Fruit fly (Drosophila melanogaster): ENCODE measurements around the gene CG42750.

CG42750 gene

DNA sequence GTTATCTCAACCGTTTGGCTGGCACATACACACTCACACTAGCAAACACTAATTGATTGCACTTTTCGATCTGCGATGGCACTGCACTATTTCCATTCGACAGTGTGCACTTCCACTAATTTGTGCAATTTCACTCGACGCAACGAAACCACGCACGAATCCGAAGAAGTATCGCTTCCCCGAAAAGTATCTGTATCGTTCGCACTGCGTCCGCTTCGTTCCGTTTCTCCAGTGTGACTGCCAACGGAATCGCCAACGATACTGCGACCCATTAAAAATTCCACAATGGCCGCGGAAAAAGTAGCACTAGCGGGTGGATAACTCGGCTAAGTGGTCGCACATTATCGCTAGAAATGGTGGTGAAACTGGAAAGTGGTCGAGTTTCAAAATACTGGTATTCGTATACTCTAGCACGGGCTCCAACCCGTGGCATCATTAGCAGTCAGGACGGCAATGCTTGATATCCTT lies 123.4 kb downstream of the CG42750 start, which contains the start of gene Socs36E (continued):
- TF ChIP-seq H15 (GFP tag; IDR thresholded peaks at IDR 0.05) (no peak; the same call in 2 of the 3 replicates), rib (GFP tag; IDR thresholded peaks at IDR 0.05) (no peak), CG14667 (GFP tag; IDR thresholded peaks at IDR 0.05) (no peak), CG2875 (GFP tag; optimal IDR thresholded peaks at IDR 0.05) (no peak), bcd (GFP tag; optimal IDR thresholded peaks at IDR 0.05) (peak; percentile 9), CG10274 (GFP tag; optimal IDR thresholded peaks at IDR 0.05) (no peak), HLH4C (GFP tag; IDR thresholded peaks at IDR 0.05; ENCODE audit: partially characterized antibody) (peak; percentile 53; the same call in 2 of the 3 replicates), sd (tag; optimal IDR thresholded peaks at IDR 0.05) (peak; percentile 97), tna (GFP tag; IDR thresholded peaks at IDR 0.05; ENCODE audit: partially characterized antibody) (peak; percentile 63; the same call in 1 of the 2 replicates), CTCF (GFP tag; optimal IDR thresholded peaks at IDR 0.05) (peak; percentile 81), D (optimal IDR thresholded peaks at IDR 0.05) (no peak), D (GFP tag; optimal IDR thresholded peaks at IDR 0.05) (no peak), CG9215 (GFP tag; IDR thresholded peaks at IDR 0.05) (no peak), E2f1 (GFP tag; IDR thresholded peaks at IDR 0.05) (no peak), kni (GFP tag; optimal IDR thresholded peaks at IDR 0.05) (peak; percentile 37), btn (GFP tag; optimal IDR thresholded peaks at IDR 0.05) (no peak), chm (GFP tag; IDR thresholded peaks at IDR 0.05) (peak; percentile 90), Ssrp (tag; optimal IDR thresholded peaks at IDR 0.05) (no peak), CG9876 (GFP tag; optimal IDR thresholded peaks at IDR 0.05) (peak; percentile 13), NK7.1 (GFP tag; optimal IDR thresholded peaks at IDR 0.05) (no peak), cad (GFP tag; optimal IDR thresholded peaks at IDR 0.05) (no peak), Scr (GFP tag; IDR thresholded peaks at IDR 0.05; ENCODE audit: partially characterized antibody) (peak; percentile 58), dimm (GFP tag; IDR thresholded peaks at IDR 0.05) (no peak), NfI (GFP tag; optimal IDR thresholded peaks at IDR 0.05) (peak; percentile 37), ash1 (GFP tag; optimal IDR thresholded peaks at IDR 0.05) (peak; percentile 50), CG30020 (tag; optimal IDR thresholded peaks at IDR 0.05) (no peak), fd96Cb (tag; optimal IDR thresholded peaks at IDR 0.05) (no peak), CG3838 (GFP tag; optimal IDR thresholded peaks at IDR 0.05) (no peak), CG12769 (tag; optimal IDR thresholded peaks at IDR 0.05) (peak; percentile 91), yki (optimal IDR thresholded peaks at IDR 0.05) (peak; percentile 25), CG34376 (GFP tag; optimal IDR thresholded peaks at IDR 0.05) (peak; percentile 42), CG7839 (tag; optimal IDR thresholded peaks at IDR 0.05) (peak; percentile 22), Optix (GFP tag; IDR thresholded peaks at IDR 0.05) (peak; percentile 35; the same call in 1 of the 3 replicates), Eip74EF (GFP tag; optimal IDR thresholded peaks at IDR 0.05) (no peak), Mes4 (GFP tag; optimal IDR thresholded peaks at IDR 0.05) (peak; percentile 26), CG15269 (tag; optimal IDR thresholded peaks at IDR 0.05) (peak; percentile 28), pita (GFP tag; optimal IDR thresholded peaks at IDR 0.05) (peak; percentile 100), Sry-δ (GFP tag; optimal IDR thresholded peaks at IDR 0.05) (peak; percentile 66), phol (tag; optimal IDR thresholded peaks at IDR 0.05) (peak; percentile 99), mirr (GFP tag; optimal IDR thresholded peaks at IDR 0.05) (peak; percentile 39), ac (GFP tag; optimal IDR thresholded peaks at IDR 0.05) (no peak), slp2 (GFP tag; optimal IDR thresholded peaks at IDR 0.05) (no peak), eve (GFP tag; optimal IDR thresholded peaks at IDR 0.05) (no peak), NFAT (GFP tag; IDR thresholded peaks at IDR 0.05) (peak; percentile 67; the same call in 1 of the 2 replicates), CG42726 (GFP tag; IDR thresholded peaks at IDR 0.05; ENCODE audit: partially characterized antibody) (peak; percentile 84), Dad (GFP tag; optimal IDR thresholded peaks at IDR 0.05) (peak; percentile 46), B-H1 (GFP tag; IDR thresholded peaks at IDR 0.05) (no peak), CG31441 (GFP tag; IDR thresholded peaks at IDR 0.05) (no peak), CG17359 (tag; optimal IDR thresholded peaks at IDR 0.05) (no peak), Bgb (GFP tag; IDR thresholded peaks at IDR 0.05; ENCODE audit: partially characterized antibody) (peak; percentile 77), CG6791 (GFP tag; IDR thresholded peaks at IDR 0.05; ENCODE audit: partially characterized antibody) (peak; percentile 72; the same call in 2 of the 3 replicates)

Measured in whole organism, embryonic.